Worm (Caenorhabditis elegans) whole organism, L4 larva: ENCODE results near the gene Y102A11A.3.

Experiments
- F44E2.7 ChIP-seq: fragments of 200-800 bp; sonication (Bioruptor generic); IDR thresholded peaks from 2 replicates; pipeline ENCODE4 v2.1.2; 2022; ENCODE audit warnings: missing genetic modification characterization, missing compliant biosample characterization
- F49E8.2 ChIP-seq: sonication (generic microtip); optimal IDR thresholded peaks from 2 replicates; lab custom pipeline; 2016; ENCODE audit warnings: missing compliant biosample characterization, mild to moderate bottlenecking, missing genetic modification characterization, borderline replicate concordance
- T20F7.1 ChIP-seq: fragments of 200-800 bp; sonication (Bioruptor generic); optimal IDR thresholded peaks from 2 replicates; lab custom pipeline; 2018; ENCODE audit warnings: mild to moderate bottlenecking, missing genetic modification characterization, missing compliant biosample characterization
- aha-1 ChIP-seq: fragments of 150-350 bp; peaks from one replicate; lab custom pipeline; 2014; ENCODE audit warnings: missing biosample characterization, missing genetic modification characterization
- ama-1 ChIP-seq: fragments of 150-350 bp; optimal IDR thresholded peaks from 2 replicates; lab custom pipeline; 2014; ENCODE audit warnings: inconsistent platforms, mixed read lengths
- ceh-32 ChIP-seq: sonication (generic microtip); optimal IDR thresholded peaks from 2 replicates; lab custom pipeline; 2016; ENCODE audit warnings: mild to moderate bottlenecking, missing genetic modification characterization, missing compliant biosample characterization; ENCODE audit not compliant: poor library complexity
- ces-1 ChIP-seq: fragments of 150-350 bp; sonication (generic microtip); optimal IDR thresholded peaks from 4 replicates; lab custom pipeline; 2014; ENCODE audit warnings: missing biosample characterization, missing genetic modification reagents, missing genetic modification characterization
- daf-16 ChIP-seq, 3 experiments: sonication (generic microtip); optimal IDR thresholded peaks; 2 replicates each; lab custom pipeline; 2016 to 2017; ENCODE audit warnings: missing genetic modification characterization in 3 of 3, missing genetic modification reagents in 3 of 3, mild to moderate bottlenecking in 2 of 3, missing compliant biosample characterization in 2 of 3, missing biosample characterization in 1 of 3, moderate library complexity in 1 of 3
- daf-19 ChIP-seq: fragments of 200-800 bp; sonication (Bioruptor generic); conservative IDR thresholded peaks from 2 replicates; pipeline ENCODE4 v1.3.6; 2022; ENCODE audit warnings: missing genetic modification characterization, missing compliant biosample characterization
- daf-8 ChIP-seq: fragments of 200-800 bp; sonication (Bioruptor generic); IDR thresholded peaks from 2 replicates; pipeline ENCODE4 v1.3.6; 2022; ENCODE audit warnings: missing genetic modification characterization, missing compliant biosample characterization
- dmd-6 ChIP-seq: fragments of 200-800 bp; sonication (Bioruptor generic); IDR thresholded peaks from 2 replicates; pipeline ENCODE4 v1.3.6; 2022; ENCODE audit warnings: missing genetic modification reagents, missing genetic modification characterization, missing compliant biosample characterization
- dpl-1 ChIP-seq: fragments of 150-350 bp; optimal IDR thresholded peaks from 2 replicates; lab custom pipeline; 2014; ENCODE audit warnings: missing biosample characterization, missing genetic modification reagents, missing genetic modification characterization
- dve-1 ChIP-seq: sonication (generic microtip); optimal IDR thresholded peaks from 2 replicates; lab custom pipeline; 2017; ENCODE audit warnings: antibody characterized with exemption, mild to moderate bottlenecking, missing genetic modification characterization, missing compliant biosample characterization; ENCODE audit not compliant: insufficient read depth
- egl-43 ChIP-seq: fragments of 200-800 bp; sonication (Bioruptor generic); IDR thresholded peaks from 2 replicates; pipeline ENCODE4 v1.3.6; 2022; ENCODE audit warnings: missing genetic modification reagents, missing genetic modification characterization, missing compliant biosample characterization
- gei-8 ChIP-seq: fragments of 200-800 bp; sonication (Bioruptor generic); optimal IDR thresholded peaks from 2 replicates; lab custom pipeline; 2018; ENCODE audit warnings: mild to moderate bottlenecking, missing genetic modification characterization, missing compliant biosample characterization
- hif-1 ChIP-seq, 2 experiments: sonication (generic microtip); optimal IDR thresholded peaks; 2 replicates each; lab custom pipeline; 2016 to 2017; ENCODE audit warnings: missing compliant biosample characterization in 2 of 2, missing genetic modification characterization in 2 of 2, missing genetic modification reagents in 2 of 2, missing genotype in 2 of 2, mild to moderate bottlenecking in 1 of 2
- hlh-11 ChIP-seq: fragments of 200-800 bp; sonication (Bioruptor generic); optimal IDR thresholded peaks from 2 replicates; lab custom pipeline; 2018; ENCODE audit warnings: mild to moderate bottlenecking, missing genetic modification characterization, missing compliant biosample characterization
- hlh-30 ChIP-seq: sonication (generic microtip); optimal IDR thresholded peaks from 2 replicates; lab custom pipeline; 2017; ENCODE audit warnings: antibody characterized with exemption, mild to moderate bottlenecking, missing genetic modification characterization, missing compliant biosample characterization; ENCODE audit not compliant: insufficient read depth
- jun-1 ChIP-seq: fragments of 150-350 bp; optimal IDR thresholded peaks from 2 replicates; lab custom pipeline; 2014; ENCODE audit warnings: missing biosample characterization, missing genetic modification reagents, missing genetic modification characterization
- lin-13 ChIP-seq: fragments of 150-350 bp; optimal IDR thresholded peaks from 2 replicates; lab custom pipeline; 2014; ENCODE audit warnings: missing biosample characterization, missing genetic modification reagents, missing genetic modification characterization
- lin-29 ChIP-seq: fragments of 200-800 bp; sonication (Bioruptor generic); IDR thresholded peaks from 2 replicates; pipeline ENCODE4 v1.3.6; 2022; ENCODE audit warnings: missing genetic modification reagents, missing genetic modification characterization, missing compliant biosample characterization
- lin-38 ChIP-seq: fragments of 200-800 bp; sonication (Bioruptor generic); IDR thresholded peaks from 2 replicates; pipeline ENCODE4 v1.3.6; 2022; ENCODE audit warnings: missing genetic modification reagents, missing genetic modification characterization, missing compliant biosample characterization
- madf-9 ChIP-seq: fragments of 200-800 bp; sonication (Bioruptor generic); conservative IDR thresholded peaks from 2 replicates; pipeline ENCODE4 v1.3.6; 2022; ENCODE audit warnings: missing genetic modification reagents, missing genetic modification characterization, missing compliant biosample characterization
- mdl-1 ChIP-seq, 2 experiments: fragments of 150-350 bp in 1 of 2; sonication (generic microtip) in 1 of 2; optimal IDR thresholded peaks; 2 replicates each; lab custom pipeline; 2014 to 2017; ENCODE audit warnings: missing biosample characterization in 2 of 2, missing genetic modification characterization in 2 of 2
- mdt-29 ChIP-seq: fragments of 200-800 bp; sonication (Bioruptor generic); IDR thresholded peaks from 2 replicates; pipeline ENCODE4 v1.3.6; 2022; ENCODE audit warnings: missing genetic modification reagents, missing genetic modification characterization, missing compliant biosample characterization
- mep-1 ChIP-seq: fragments of 150-350 bp; sonication (generic microtip); optimal IDR thresholded peaks from 3 replicates; lab custom pipeline; 2014; ENCODE audit warnings: missing biosample characterization, missing genetic modification characterization
- mes-2 ChIP-seq: sonication (generic microtip); optimal IDR thresholded peaks from 2 replicates; lab custom pipeline; 2016; ENCODE audit warnings: missing genotype, mild to moderate bottlenecking, missing genetic modification characterization, missing compliant biosample characterization; ENCODE audit not compliant: poor library complexity, severe bottlenecking
- nhr-10 ChIP-seq: fragments of 150-350 bp; optimal IDR thresholded peaks from 2 replicates; lab custom pipeline; 2014; ENCODE audit warnings: missing biosample characterization, missing genetic modification characterization
- nhr-102 ChIP-seq: sonication (generic microtip); optimal IDR thresholded peaks from 2 replicates; lab custom pipeline; 2016; ENCODE audit warnings: mild to moderate bottlenecking, missing genetic modification characterization, moderate library complexity, missing compliant biosample characterization
- nhr-237 ChIP-seq: sonication (generic microtip); optimal IDR thresholded peaks from 2 replicates; lab custom pipeline; 2017; ENCODE audit warnings: missing biosample characterization, missing genetic modification characterization
- nhr-28 ChIP-seq: fragments of 150-350 bp; optimal IDR thresholded peaks from 2 replicates; lab custom pipeline; 2014; ENCODE audit warnings: missing biosample characterization, missing genetic modification characterization
- nhr-41 ChIP-seq: fragments of 200-800 bp; sonication (Bioruptor generic); IDR thresholded peaks from 2 replicates; pipeline ENCODE4 v1.3.6; 2022; ENCODE audit warnings: missing genetic modification reagents, missing genetic modification characterization, missing compliant biosample characterization
- nhr-48 ChIP-seq: sonication (generic microtip); optimal IDR thresholded peaks from 2 replicates; lab custom pipeline; 2016; ENCODE audit warnings: mild to moderate bottlenecking, missing genetic modification characterization, missing compliant biosample characterization
- nhr-76 ChIP-seq: fragments of 150-350 bp; optimal IDR thresholded peaks from 2 replicates; lab custom pipeline; 2014; ENCODE audit warnings: missing biosample characterization, missing genetic modification characterization
- pha-4 ChIP-seq, 2 experiments: fragments of 150-350 bp in 1 of 2; fragments of 200-800 bp in 1 of 2; sonication (Bioruptor generic) in 1 of 2; IDR thresholded peaks in 1 of 2; optimal IDR thresholded peaks in 1 of 2; 2 replicates each; pipeline versions ENCODE4 v1.3.6 to Lab custom; 2014 to 2022; ENCODE audit warnings: missing genetic modification characterization in 2 of 2, missing genetic modification reagents in 2 of 2, missing biosample characterization in 1 of 2, missing compliant biosample characterization in 1 of 2
- rbr-2 ChIP-seq: sonication (generic microtip); optimal IDR thresholded peaks from 2 replicates; lab custom pipeline; 2016; ENCODE audit warnings: missing genotype, missing genetic modification characterization, missing compliant biosample characterization
- sdz-12 ChIP-seq: fragments of 200-800 bp; sonication (Bioruptor generic); optimal IDR thresholded peaks from 2 replicates; lab custom pipeline; 2018; ENCODE audit warnings: mild to moderate bottlenecking, missing genetic modification characterization, missing compliant biosample characterization
- skn-1 ChIP-seq: fragments of 150-350 bp; optimal IDR thresholded peaks from 2 replicates; lab custom pipeline; 2014; ENCODE audit warnings: missing biosample characterization, missing genetic modification characterization
- snpc-1.2 ChIP-seq: fragments of 200-800 bp; sonication (Bioruptor generic); IDR thresholded peaks from 2 replicates; pipeline ENCODE4 v1.3.6; 2022; ENCODE audit warnings: missing genetic modification reagents, missing genetic modification characterization, missing compliant biosample characterization
- snpc-4 ChIP-seq: fragments of 150-350 bp; optimal IDR thresholded peaks from 2 replicates; lab custom pipeline; 2014; ENCODE audit warnings: missing biosample characterization, missing genetic modification characterization
- tra-1 ChIP-seq: fragments of 200-800 bp; sonication (Bioruptor generic); IDR thresholded peaks from 2 replicates; pipeline ENCODE4 v1.3.6; 2022; ENCODE audit warnings: missing genetic modification reagents, missing genetic modification characterization, missing compliant biosample characterization
- unc-62 ChIP-seq, 3 experiments: fragments of 150-350 bp in 1 of 3; sonication (generic microtip); optimal IDR thresholded peaks in 2 of 3; peaks in 1 of 3; 1 replicate in 1 of 3; 2 replicates in 2 of 3; lab custom pipeline; 2014 to 2017; ENCODE audit warnings: missing biosample characterization in 3 of 3, missing genetic modification characterization in 3 of 3, missing genetic modification reagents in 3 of 3, missing genotype in 1 of 3
- zfp-2 ChIP-seq: sonication (generic microtip); optimal IDR thresholded peaks from 2 replicates; lab custom pipeline; 2016; ENCODE audit warnings: mild to moderate bottlenecking, missing genetic modification characterization, missing compliant biosample characterization
- zfp-3 ChIP-seq: fragments of 200-800 bp; sonication (Bioruptor generic); conservative IDR thresholded peaks from 2 replicates; pipeline ENCODE4 v1.3.6; 2022; ENCODE audit warnings: missing genetic modification reagents, missing genetic modification characterization, missing compliant biosample characterization
- zip-2 ChIP-seq: fragments of 150-350 bp; optimal IDR thresholded peaks from 2 replicates; lab custom pipeline; 2014; ENCODE audit warnings: missing biosample characterization, missing genetic modification characterization
- ztf-7 ChIP-seq: fragments of 150-350 bp; optimal IDR thresholded peaks from 2 replicates; lab custom pipeline; 2014; ENCODE audit warnings: missing biosample characterization, missing genetic modification characterization

Y102A11A.3 gene

DNA sequence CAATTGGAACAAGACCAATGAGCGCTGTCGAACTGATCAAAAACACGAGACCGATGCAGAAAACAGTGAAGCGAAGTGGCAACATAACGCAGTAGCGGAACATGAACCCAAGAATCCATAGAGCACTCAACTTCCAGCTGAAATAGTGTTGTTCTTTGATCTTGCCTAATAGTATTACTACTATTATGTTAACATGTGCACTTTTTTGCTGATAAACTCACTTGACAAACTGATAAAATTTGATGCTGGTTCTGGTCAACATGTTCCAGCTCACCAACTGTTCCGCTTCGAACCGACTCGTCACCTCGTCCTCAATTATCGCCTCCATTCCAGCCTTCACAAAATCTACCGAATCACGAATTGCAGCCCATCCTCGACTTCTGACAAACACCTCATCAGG, 49.3 kb downstream of the Y102A11A.3 start (continued):
- TF ChIP-seq daf-16 (GFP tag; optimal IDR thresholded peaks at IDR 0.05; lab: Kevin White, UChicago) (no peak), daf-16 (tag; optimal IDR thresholded peaks at IDR 0.05; lab: Kevin White, UChicago) (peak; percentile 83), jun-1 (no peak), unc-62 (GFP tag; optimal IDR thresholded peaks at IDR 0.05 in 1 of 2; lab: Kevin White, UChicago) (no peak), unc-62 (tag; optimal IDR thresholded peaks at IDR 0.05; lab: Kevin White, UChicago) (no peak), T20F7.1 (GFP tag; lab: Kevin White, UChicago) (no peak), ces-1 (no peak), tra-1 (GFP tag; lab: Robert Waterston, UW) (no peak), zfp-2 (no peak), pha-4 (GFP tag; IDR thresholded peaks at IDR 0.05; lab: Robert Waterston, UW) (no peak), pha-4 (tag; optimal IDR thresholded peaks at IDR 0.05; lab: Kevin White, UChicago) (no peak), mes-2 (tag; lab: Kevin White, UChicago) (peak; percentile 4), lin-38 (GFP tag; lab: Robert Waterston, UW) (no peak), madf-9 (GFP tag; lab: Robert Waterston, UW) (no peak), zip-2 (no peak), nhr-237 (tag; lab: Kevin White, UChicago) (no peak), sdz-12 (GFP tag; lab: Kevin White, UChicago) (no peak), ztf-7 (tag; lab: Kevin White, UChicago) (no peak), F44E2.7 (GFP tag; lab: Robert Waterston, UW) (no peak), lin-29 (no peak), daf-8 (GFP tag; lab: Robert Waterston, UW) (no peak)

DNA sequence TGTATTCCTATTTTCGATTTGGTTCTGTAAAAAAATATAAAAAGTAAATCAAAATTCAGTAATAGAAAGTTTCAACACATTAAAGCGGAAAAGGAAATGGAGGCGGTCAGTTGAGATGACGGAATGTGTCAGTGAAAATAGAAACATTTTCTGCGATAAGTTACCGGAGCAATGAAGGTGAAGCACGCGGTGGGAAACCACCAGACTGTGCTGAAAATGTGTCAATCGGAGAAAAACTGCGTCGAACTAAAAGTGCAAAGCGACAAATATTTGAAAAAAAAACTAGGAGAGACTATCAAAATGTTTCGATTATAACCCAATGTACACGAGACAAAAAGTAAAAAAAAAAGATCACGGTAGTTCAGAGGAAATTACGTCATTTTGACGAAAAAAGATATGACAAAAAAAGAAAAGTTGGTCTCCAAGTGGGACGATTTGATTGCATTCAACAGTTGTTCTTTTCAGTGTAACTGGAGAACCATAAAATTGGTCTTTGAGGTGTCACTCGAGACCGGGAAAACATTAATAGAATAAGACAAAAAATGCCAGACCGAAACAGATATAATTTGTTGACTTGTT, 51.6 kb downstream of the Y102A11A.3 start, which contains the start of gene acl-4:
acl-4 (minus strand) TSS at position 27 of the 579 bp plus-strand sequence.
- TF ChIP-seq daf-16 (GFP tag; optimal IDR thresholded peaks at IDR 0.05; lab: Kevin White, UChicago) = no peak
- peak; percentile 47 for TF ChIP-seq daf-16 (tag; optimal IDR thresholded peaks at IDR 0.05; lab: Kevin White, UChicago)
- peak in 1 of 2 experiments; percentile 41 for TF ChIP-seq mdl-1 (tag; optimal IDR thresholded peaks at IDR 0.05; lab: Kevin White, UChicago)
- no peak for TF ChIP-seq T20F7.1 (GFP tag; lab: Kevin White, UChicago)
- TF ChIP-seq aha-1 (tag; lab: Kevin White, UChicago) = peak; percentile 64
- TF ChIP-seq nhr-102 (tag; lab: Kevin White, UChicago) = no peak
- peak; percentile 44 for TF ChIP-seq nhr-28 (tag; lab: Kevin White, UChicago)
- no peak for TF ChIP-seq F49E8.2 (tag; lab: Kevin White, UChicago)
- TF ChIP-seq dmd-6 (GFP tag; lab: Robert Waterston, UW) = peak; percentile 83
- TF ChIP-seq hlh-11 (tag; lab: Kevin White, UChicago) = peak; percentile 3
- TF ChIP-seq hlh-30 = peak; percentile 16
- no peak for TF ChIP-seq nhr-76 (tag; lab: Kevin White, UChicago)
- TF ChIP-seq gei-8 (GFP tag; lab: Kevin White, UChicago) = no peak
- TF ChIP-seq nhr-10 = no peak
- no peak for TF ChIP-seq skn-1 (tag; lab: Kevin White, UChicago)
- no peak for TF ChIP-seq unc-62 (GFP tag; optimal IDR thresholded peaks at IDR 0.05 in 1 of 2; lab: Kevin White, UChicago)
- no peak for TF ChIP-seq unc-62 (tag; optimal IDR thresholded peaks at IDR 0.05; lab: Kevin White, UChicago)
- no peak for TF ChIP-seq dpl-1
- no peak for TF ChIP-seq ceh-32
- TF ChIP-seq snpc-4 (tag; lab: Kevin White, UChicago) = no peak
- TF ChIP-seq dve-1 = peak; percentile 17

DNA sequence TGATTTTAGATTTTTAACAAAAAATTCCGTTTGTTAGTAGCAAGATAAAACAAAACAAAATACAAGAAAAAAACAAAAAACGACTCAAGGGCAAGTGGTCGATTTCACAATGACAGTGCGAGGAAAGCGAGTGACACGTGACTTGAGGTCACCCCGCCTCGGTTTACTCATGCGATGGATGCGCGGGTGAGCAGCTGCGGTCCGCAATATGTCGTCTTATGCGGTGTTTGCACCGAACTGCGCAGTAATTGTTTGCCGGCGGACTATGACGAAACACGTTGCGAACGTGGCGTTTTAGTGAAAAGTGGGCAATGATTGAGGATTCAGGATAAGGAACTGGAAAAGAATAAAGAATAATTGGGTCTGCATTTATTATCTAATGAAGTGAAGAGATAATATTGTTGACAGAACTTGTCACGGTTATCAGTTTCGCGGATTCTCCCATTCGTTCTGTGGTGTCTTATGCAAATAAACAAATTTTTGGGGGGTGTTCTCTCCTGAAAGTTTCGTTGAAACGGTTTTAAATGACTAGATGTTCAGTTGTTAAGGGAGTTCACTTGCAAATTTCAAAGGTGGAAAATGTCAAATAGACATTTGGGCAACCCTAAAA, 52.5 kb downstream of the Y102A11A.3 start:
- TF ChIP-seq ama-1 (lab: Kevin White, UChicago) = no peak
- TF ChIP-seq rbr-2 (tag; lab: Kevin White, UChicago) = peak; percentile 61
- no peak for TF ChIP-seq zfp-3 (GFP tag; lab: Robert Waterston, UW)
- no peak for TF ChIP-seq snpc-1.2 (GFP tag; lab: Robert Waterston, UW)
- peak in 1 of 2 experiments; percentile 36 for TF ChIP-seq hif-1 (tag; optimal IDR thresholded peaks at IDR 0.05; lab: Kevin White, UChicago)
- peak; percentile 34 for TF ChIP-seq nhr-48
- TF ChIP-seq mdt-29 (GFP tag; lab: Robert Waterston, UW) = no peak
- TF ChIP-seq nhr-41 (GFP tag; lab: Robert Waterston, UW) = no peak
- TF ChIP-seq mep-1 = peak; percentile 85
- no peak for TF ChIP-seq lin-38 (GFP tag; lab: Robert Waterston, UW)
- TF ChIP-seq daf-19 (GFP tag; lab: Robert Waterston, UW) = no peak
- no peak for TF ChIP-seq egl-43 (GFP tag; lab: Robert Waterston, UW)
- peak; percentile 34 for TF ChIP-seq lin-13
